Fruit fly (Drosophila melanogaster): ENCODE data around the gene CG5171.
A peak's percentile ranks its signal among the peaks of the same experiment; 100 is the strongest.

CG5171 gene

dm6 chr2L:7401025-7401424 lies at the start of gene CG5171:
TSS of gene CG5171 (plus strand) at chr2L:7401335.
- TF ChIP-seq CG17801 (GFP tag; optimal IDR thresholded peaks at IDR 0.05; ENCODE audit: partially characterized antibody), result no peak

dm6 chr2L:7352775-7353187 lies 48.4 kb upstream of the CG5171 start:
- TF ChIP-seq CG17801 (GFP tag; optimal IDR thresholded peaks at IDR 0.05; ENCODE audit: partially characterized antibody), result no peak

dm6 chr2L:7358008-7358582 lies 43.0 kb upstream of the CG5171 start:
- no peak for TF ChIP-seq CG17801 (GFP tag; optimal IDR thresholded peaks at IDR 0.05; ENCODE audit: partially characterized antibody)

DNA sequence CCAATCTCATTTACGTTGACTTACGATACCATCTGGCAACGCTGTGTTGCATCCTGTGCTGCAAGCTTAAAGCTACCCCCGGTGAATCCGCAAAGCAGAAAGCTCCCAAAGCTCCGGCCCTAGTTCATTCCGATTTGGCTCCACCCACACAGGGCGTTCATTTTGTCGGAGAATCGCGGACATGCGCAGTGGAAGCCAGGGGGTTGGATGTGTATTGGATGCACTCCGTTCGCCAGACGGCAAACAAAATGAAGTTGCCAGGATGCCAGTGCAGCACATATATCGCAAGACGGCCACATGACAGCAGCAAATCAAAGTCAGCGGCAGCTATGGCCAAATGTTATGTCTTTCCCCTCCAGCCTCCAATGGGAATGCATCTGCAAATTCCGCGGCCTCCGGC lies 42.3 kb upstream of the CG5171 start:
- TF ChIP-seq CG17801 (GFP tag; optimal IDR thresholded peaks at IDR 0.05; ENCODE audit: partially characterized antibody), result no peak

DNA sequence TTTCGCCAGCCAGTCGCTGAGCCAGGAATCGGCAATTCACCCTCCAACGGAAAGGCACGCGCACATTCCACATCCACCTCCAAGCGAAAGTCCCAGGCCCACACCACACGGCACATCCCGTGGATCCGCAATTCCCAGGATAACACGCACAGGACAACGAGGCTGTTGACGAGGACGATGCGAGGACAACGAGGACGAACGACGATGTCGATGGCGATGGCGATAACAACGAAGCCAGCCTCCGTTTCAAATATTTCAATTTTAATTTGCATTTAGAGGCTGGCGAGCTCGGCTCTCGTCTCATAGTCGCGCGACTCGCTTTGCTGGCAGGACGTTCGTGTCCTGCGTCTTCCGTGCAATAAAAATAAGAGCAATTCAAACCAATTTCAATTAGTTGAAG lies 38.1 kb upstream of the CG5171 start, which contains the start of gene Wnt10:
Gene Wnt10, plus strand, starts transcription at position 301 of the 400 bp plus-strand sequence.
- no peak for TF ChIP-seq CG17801 (GFP tag; optimal IDR thresholded peaks at IDR 0.05; ENCODE audit: partially characterized antibody)

- TF ChIP-seq CG17801 (GFP tag; optimal IDR thresholded peaks at IDR 0.05; ENCODE audit: partially characterized antibody), result no peak
Measured at dm6 chr2L:7376157-7376556, 25.0 kb upstream of the CG5171 start.

DNA sequence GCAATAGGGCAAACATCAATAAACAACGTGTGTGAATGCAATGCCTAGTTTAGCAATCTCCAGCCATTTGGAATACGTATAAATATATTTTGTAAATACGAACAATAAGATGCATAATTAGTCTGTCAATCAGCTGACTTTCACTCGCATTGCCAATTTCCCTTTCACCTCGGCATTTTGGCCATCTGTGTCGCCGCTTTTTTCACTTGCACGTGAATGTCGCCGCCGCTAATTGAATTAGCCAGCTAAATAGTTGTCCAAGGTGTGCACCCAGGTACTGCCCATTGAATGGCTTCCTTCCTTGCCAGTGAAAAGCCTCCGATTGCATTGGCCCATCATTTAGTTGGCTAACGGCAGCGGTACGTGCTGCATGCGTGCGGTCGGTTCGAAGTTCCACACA lies 23.7 kb upstream of the CG5171 start, which contains the start of gene ninaC:
Gene ninaC, plus strand, starts transcription at position 301 of the 400 bp plus-strand sequence.
- TF ChIP-seq CG17801 (GFP tag; optimal IDR thresholded peaks at IDR 0.05; ENCODE audit: partially characterized antibody), result no peak

- peak; percentile 42 for TF ChIP-seq CG17801 (GFP tag; optimal IDR thresholded peaks at IDR 0.05; ENCODE audit: partially characterized antibody)
Measured at dm6 chr2L:7386555-7387420, 14.3 kb upstream of the CG5171 start.

DNA sequence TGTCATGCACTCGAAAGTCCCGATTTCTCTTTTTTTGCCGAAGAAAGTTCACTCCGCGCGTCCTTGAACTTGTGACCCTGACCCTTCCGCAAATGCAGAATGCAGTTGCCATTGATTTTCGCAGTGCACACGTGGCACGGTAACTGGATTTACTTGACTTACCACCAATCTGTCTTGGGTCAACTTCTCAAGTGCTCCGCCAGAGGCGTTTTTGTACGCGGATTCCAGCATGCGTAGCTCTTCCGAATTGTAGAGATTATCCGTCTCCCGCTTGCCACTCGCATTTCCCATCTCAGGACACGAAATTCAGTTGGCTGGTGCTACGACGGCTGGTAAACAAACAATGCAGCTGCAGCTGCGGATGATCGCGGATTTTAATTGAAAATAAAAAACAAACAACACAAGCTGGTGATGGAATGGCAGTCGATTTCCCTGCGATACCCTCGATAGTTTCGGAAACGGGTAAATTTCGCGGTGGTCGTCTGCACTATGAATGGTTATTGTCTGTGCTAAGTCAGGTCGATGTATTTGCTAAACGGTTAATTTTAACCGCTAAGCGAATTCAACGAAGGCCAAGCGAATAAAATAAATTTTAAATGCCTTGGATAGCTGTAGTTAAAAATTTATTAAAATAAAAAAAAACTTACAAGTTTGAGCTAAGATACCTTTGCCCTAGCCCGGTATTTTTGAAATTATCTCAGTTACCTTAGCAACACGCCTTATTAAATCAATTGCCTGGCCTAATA lies 13.1 kb upstream of the CG5171 start, which contains the start of the genes CG5149 and gudu:
Gene CG5149, minus strand, starts transcription at position 441 of the 746 bp plus-strand sequence.
Gene gudu, plus strand, starts transcription at position 696 of the 746 bp plus-strand sequence.
- no peak for TF ChIP-seq CG17801 (GFP tag; optimal IDR thresholded peaks at IDR 0.05; ENCODE audit: partially characterized antibody)

dm6 chr2L:7395813-7396212 lies 5.3 kb upstream of the CG5171 start:
- TF ChIP-seq CG17801 (GFP tag; optimal IDR thresholded peaks at IDR 0.05; ENCODE audit: partially characterized antibody), result peak; percentile 65

- TF ChIP-seq CG17801 (GFP tag; optimal IDR thresholded peaks at IDR 0.05; ENCODE audit: partially characterized antibody), result no peak
Measured at dm6 chr2L:7396962-7397361, 4.2 kb upstream of the CG5171 start.

DNA sequence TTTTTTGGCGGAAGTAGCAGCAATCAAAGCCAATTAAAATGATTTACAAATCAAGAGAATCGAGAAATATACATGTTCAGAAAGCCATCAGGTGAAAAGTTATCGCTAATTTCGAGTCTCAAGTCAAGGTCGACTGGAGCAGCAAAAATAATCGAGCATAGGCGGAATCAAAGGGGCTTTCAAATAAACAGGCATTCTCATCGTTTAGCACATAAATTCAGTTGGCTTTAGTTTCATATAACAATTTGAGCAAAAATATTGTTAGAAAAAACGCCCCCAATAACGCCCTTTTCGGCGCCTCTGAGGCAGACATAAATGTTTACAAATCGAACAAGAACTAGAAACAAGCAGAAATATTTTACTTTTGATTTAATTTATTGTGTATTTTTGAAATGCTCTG lies 3.4 kb upstream of the CG5171 start:
- TF ChIP-seq CG17801 (GFP tag; optimal IDR thresholded peaks at IDR 0.05; ENCODE audit: partially characterized antibody), result no peak

DNA sequence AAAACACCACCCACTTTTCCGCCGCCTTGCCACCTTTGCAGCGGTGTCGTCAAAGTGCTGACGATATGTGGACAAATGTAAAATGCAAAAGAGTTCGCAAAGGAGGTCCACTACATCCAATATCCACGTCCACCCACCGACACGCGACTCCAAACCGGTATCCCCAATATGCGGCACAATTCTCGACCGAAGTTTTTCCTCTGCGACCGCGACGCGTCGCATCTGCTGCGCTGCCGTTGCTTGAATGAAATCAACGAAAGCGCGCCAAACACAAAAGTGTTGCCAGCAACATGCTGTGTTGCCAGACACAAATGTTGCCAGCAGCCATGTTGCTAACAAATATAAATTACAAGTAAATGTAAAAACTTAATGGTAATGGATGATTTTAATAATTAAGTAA lies 2.6 kb upstream of the CG5171 start, which contains the start of gene CG5160:
Gene CG5160, minus strand, starts transcription at position 223 of the 400 bp plus-strand sequence.
- TF ChIP-seq CG17801 (GFP tag; optimal IDR thresholded peaks at IDR 0.05; ENCODE audit: partially characterized antibody), result no peak

DNA sequence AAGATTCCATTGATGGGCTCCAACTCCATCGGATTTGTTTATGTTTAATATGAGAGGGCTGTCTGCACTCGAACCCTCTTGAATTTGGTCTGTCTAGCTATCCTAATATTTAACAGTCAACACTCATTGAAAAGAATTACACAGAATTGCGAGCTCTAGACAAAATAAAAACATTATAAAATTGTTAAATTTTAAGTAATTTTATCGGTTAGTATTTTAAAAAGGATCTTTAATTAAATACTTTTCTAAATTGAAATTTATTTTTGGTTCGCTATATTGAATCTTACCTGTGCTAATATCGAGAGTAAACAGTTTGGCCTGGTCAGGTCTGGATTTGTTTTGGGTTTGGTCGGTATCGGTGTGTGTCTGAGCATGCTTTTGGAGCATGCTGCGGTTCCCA lies 492 bp downstream of the CG5171 start:
- no peak for TF ChIP-seq CG17801 (GFP tag; optimal IDR thresholded peaks at IDR 0.05; ENCODE audit: partially characterized antibody)

DNA sequence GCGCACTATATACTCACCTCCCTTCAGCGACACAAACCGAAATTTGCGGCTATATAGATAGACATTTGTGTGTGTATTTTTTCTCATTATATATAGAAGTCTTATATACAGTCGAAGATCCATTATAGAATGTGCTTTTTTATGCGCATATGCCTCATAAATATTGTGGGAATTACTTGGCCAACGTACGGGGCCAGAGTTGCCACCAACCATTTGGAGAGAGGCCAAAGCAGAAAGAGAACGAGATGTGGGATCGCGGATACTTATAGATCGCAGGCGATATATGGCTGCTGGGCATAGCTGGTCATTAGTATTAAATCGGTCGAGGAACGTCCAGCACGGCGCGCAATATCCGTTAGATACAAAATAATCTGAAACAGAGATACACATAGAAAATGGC lies 3.8 kb downstream of the CG5171 start, which contains the start of gene CG5177:
Gene CG5177, plus strand, starts transcription at position 305 of the 400 bp plus-strand sequence.
- no peak for TF ChIP-seq CG17801 (GFP tag; optimal IDR thresholded peaks at IDR 0.05; ENCODE audit: partially characterized antibody)
